Fruit fly (Drosophila melanogaster) whole organism, embryonic: ENCODE results near the gene Uck.

ENCODE experiments used
- Antp ChIP-seq: fragments of 200-800 bp; sonication (Bioruptor generic); optimal IDR thresholded peaks from 3 replicates; lab custom pipeline; 2016; ENCODE audit warnings: missing biosample characterization, missing genetic modification characterization
- Awh ChIP-seq: fragments of 200-800 bp; sonication (Bioruptor generic); IDR thresholded peaks from 2 replicates; pipeline ENCODE4, ENCODE4 v1.3.6; 2022; ENCODE audit warnings: missing biosample characterization, missing genetic modification characterization
- B-H1 ChIP-seq: fragments of 200-800 bp; sonication (Bioruptor generic); IDR thresholded peaks from 3 replicates; pipeline ENCODE4 v1.3.6; 2022; ENCODE audit warnings: missing biosample characterization, missing genetic modification characterization
- CG10366 ChIP-seq: fragments of 200-800 bp; sonication (Bioruptor generic); IDR thresholded peaks from 2 replicates; pipeline ENCODE4 v1.3.6; 2022; ENCODE audit warnings: missing biosample characterization, missing genetic modification characterization
- CG10654 ChIP-seq: fragments of 200-800 bp; sonication (Bioruptor generic); optimal IDR thresholded peaks from 2 replicates; lab custom pipeline; 2016; ENCODE audit warnings: missing biosample characterization, missing genetic modification characterization
- CG10979 ChIP-seq: fragments of 200-800 bp; sonication (Bioruptor generic); optimal IDR thresholded peaks from 2 replicates; lab custom pipeline; 2018; ENCODE audit warnings: missing biosample characterization, mild to moderate bottlenecking, missing genetic modification characterization, moderate library complexity
- CG12071 ChIP-seq: fragments of 200-800 bp; sonication (Bioruptor generic); optimal IDR thresholded peaks from 3 replicates; lab custom pipeline; 2018; ENCODE audit warnings: missing biosample characterization, mild to moderate bottlenecking, missing genetic modification characterization
- CG12744 ChIP-seq: fragments of 200-800 bp; sonication (Bioruptor generic); optimal IDR thresholded peaks from 2 replicates; lab custom pipeline; 2016; ENCODE audit warnings: missing biosample characterization, missing genetic modification characterization
- CG17186 ChIP-seq: fragments of 200-800 bp; sonication (Bioruptor generic); optimal IDR thresholded peaks from 3 replicates; lab custom pipeline; 2017; ENCODE audit warnings: missing biosample characterization, missing genetic modification reagents, missing genetic modification characterization
- CG17612 ChIP-seq: fragments of 200-800 bp; sonication (Bioruptor generic); IDR thresholded peaks from 2 replicates; pipeline ENCODE4 v1.3.6; 2022; ENCODE audit warnings: missing biosample characterization, missing genetic modification characterization
- CG18764 ChIP-seq: fragments of 200-800 bp; sonication (Bioruptor generic); optimal IDR thresholded peaks from 3 replicates; lab custom pipeline; 2016; ENCODE audit warnings: missing biosample characterization, missing genetic modification characterization
- CG31224 ChIP-seq: fragments of 200-800 bp; sonication (Bioruptor generic); IDR thresholded peaks from 2 replicates; pipeline ENCODE4 v1.3.6; 2022; ENCODE audit warnings: missing biosample characterization, missing genetic modification characterization
- CG31441 ChIP-seq: fragments of 200-800 bp; sonication (Bioruptor generic); IDR thresholded peaks from 2 replicates; pipeline ENCODE4 v1.3.6; 2022; ENCODE audit warnings: missing biosample characterization, missing genetic modification characterization
- CG3838 ChIP-seq: fragments of 200-800 bp; sonication (Bioruptor generic); optimal IDR thresholded peaks from 3 replicates; lab custom pipeline; 2016; ENCODE audit warnings: missing biosample characterization, missing genetic modification characterization
- CG4360 ChIP-seq: fragments of 200-800 bp; sonication (Bioruptor generic); IDR thresholded peaks from 2 replicates; pipeline ENCODE4 v1.3.6; 2022; ENCODE audit warnings: missing biosample characterization, missing genetic modification characterization
- CG5180 ChIP-seq: fragments of 200-800 bp; sonication (Bioruptor generic); optimal IDR thresholded peaks from 3 replicates; lab custom pipeline; 2017; ENCODE audit warnings: missing biosample characterization, missing genetic modification characterization, mild to moderate bottlenecking, moderate library complexity, missing genetic modification reagents
- CG8765 ChIP-seq: fragments of 200-800 bp; sonication (Bioruptor generic); IDR thresholded peaks from 2 replicates; pipeline ENCODE4 v1.3.6; 2022; ENCODE audit warnings: missing biosample characterization, missing genetic modification characterization
- CG9797 ChIP-seq: fragments of 200-800 bp; sonication (Bioruptor generic); optimal IDR thresholded peaks from 3 replicates; lab custom pipeline; 2018; ENCODE audit warnings: missing biosample characterization, mild to moderate bottlenecking, missing genetic modification characterization
- CkIIα-i1 ChIP-seq: fragments of 200-800 bp; sonication (Bioruptor generic); IDR thresholded peaks from 2 replicates; pipeline ENCODE4 v1.3.6; 2022; ENCODE audit warnings: missing biosample characterization, missing genetic modification characterization
- D ChIP-seq, 2 experiments: fragments of 200-800 bp in 1 of 2; fragments of >200 bp in 1 of 2; sonication (Bioruptor generic) in 1 of 2; optimal IDR thresholded peaks; 2 replicates in 1 of 2; 3 replicates in 1 of 2; lab custom pipeline; 2017; ENCODE audit warnings: mild to moderate bottlenecking in 1 of 2, missing biosample characterization in 1 of 2, missing genetic modification characterization in 1 of 2, missing genetic modification reagents in 1 of 2
- Dbx ChIP-seq: fragments of 200-800 bp; sonication (Bioruptor generic); IDR thresholded peaks from 3 replicates; pipeline ENCODE4 v1.3.6; 2022; ENCODE audit warnings: missing biosample characterization, missing genetic modification characterization
- Dfd ChIP-seq, 2 experiments: fragments of >200 bp; optimal IDR thresholded peaks; 2 replicates each; lab custom pipeline; 2017; ENCODE audit warnings: missing biosample characterization in 2 of 2, missing genetic modification characterization in 2 of 2
- Dll ChIP-seq: fragments of 200-800 bp; sonication (Bioruptor generic); IDR thresholded peaks from 4 replicates; pipeline ENCODE4 v1.3.6; 2022; ENCODE audit warnings: missing biosample characterization, missing genetic modification characterization; ENCODE audit not compliant: partially characterized antibody
- E2f1 ChIP-seq: fragments of 200-800 bp; sonication (Bioruptor generic); IDR thresholded peaks from 2 replicates; pipeline ENCODE4 v1.3.6; 2022; ENCODE audit warnings: missing biosample characterization, missing genetic modification characterization
- Hr78 ChIP-seq, 2 experiments: fragments of 200-800 bp in 1 of 2; fragments of >200 bp in 1 of 2; sonication (Bioruptor generic) in 1 of 2; optimal IDR thresholded peaks; 2 replicates each; lab custom pipeline; 2017 to 2019; ENCODE audit warnings: missing biosample characterization in 2 of 2, missing genetic modification characterization in 2 of 2, mild to moderate bottlenecking in 1 of 2, moderate library complexity in 1 of 2
- Lpt ChIP-seq: fragments of >200 bp; optimal IDR thresholded peaks from 2 replicates; lab custom pipeline; 2018; ENCODE audit warnings: missing biosample characterization, missing genetic modification characterization
- Max ChIP-seq: fragments of 200-800 bp; sonication (Bioruptor generic); optimal IDR thresholded peaks from 2 replicates; lab custom pipeline; 2016; ENCODE audit warnings: missing biosample characterization, mild to moderate bottlenecking, missing genetic modification characterization
- Mes4 ChIP-seq: fragments of 200-800 bp; sonication (Bioruptor generic); optimal IDR thresholded peaks from 2 replicates; lab custom pipeline; 2016; ENCODE audit warnings: missing biosample characterization, missing genetic modification characterization
- NK7.1 ChIP-seq: fragments of 200-800 bp; sonication (Bioruptor generic); optimal IDR thresholded peaks from 3 replicates; lab custom pipeline; 2016; ENCODE audit warnings: missing biosample characterization, missing genetic modification characterization
- Poxn ChIP-seq: fragments of 200-800 bp; sonication (Bioruptor generic); IDR thresholded peaks from 2 replicates; pipeline ENCODE4 v1.3.6; 2022; ENCODE audit warnings: missing biosample characterization, missing genetic modification characterization
- Rfx ChIP-seq: fragments of 200-800 bp; sonication (Bioruptor generic); IDR thresholded peaks from 2 replicates; pipeline ENCODE4 v1.3.6; 2022; ENCODE audit warnings: missing biosample characterization, missing genetic modification characterization
- Rx ChIP-seq: fragments of 200-800 bp; sonication (Bioruptor generic); IDR thresholded peaks from 2 replicates; pipeline ENCODE4 v1.3.6; 2022; ENCODE audit warnings: missing biosample characterization, missing genetic modification characterization
- ase ChIP-seq: fragments of 200-800 bp; sonication (Bioruptor generic); IDR thresholded peaks from 3 replicates; pipeline ENCODE4 v1.3.6; 2022; ENCODE audit warnings: missing biosample characterization, missing genetic modification characterization
- bcd ChIP-seq: fragments of 200-800 bp; sonication (Bioruptor generic); optimal IDR thresholded peaks from 2 replicates; lab custom pipeline; 2017; ENCODE audit warnings: missing biosample characterization, mild to moderate bottlenecking, missing genetic modification characterization
- bowl ChIP-seq: fragments of 200-800 bp; sonication (Bioruptor generic); IDR thresholded peaks from 2 replicates; pipeline ENCODE4 v1.3.6; 2022; ENCODE audit warnings: missing biosample characterization, missing genetic modification characterization
- cad ChIP-seq: fragments of >200 bp; optimal IDR thresholded peaks from 2 replicates; lab custom pipeline; 2017; ENCODE audit warnings: missing biosample characterization, missing genetic modification characterization
- cato ChIP-seq: fragments of 200-800 bp; sonication (Bioruptor generic); optimal IDR thresholded peaks from 2 replicates; lab custom pipeline; 2016; ENCODE audit warnings: missing biosample characterization, missing genetic modification characterization, borderline replicate concordance
- disco-r ChIP-seq: fragments of 200-800 bp; sonication (Bioruptor generic); optimal IDR thresholded peaks from 2 replicates; lab custom pipeline; 2016; ENCODE audit warnings: missing biosample characterization, missing genetic modification characterization
- exex ChIP-seq: fragments of 200-800 bp; sonication (Bioruptor generic); optimal IDR thresholded peaks from 4 replicates; lab custom pipeline; 2018; ENCODE audit warnings: missing biosample characterization, mild to moderate bottlenecking, missing genetic modification characterization, moderate library complexity
- eyg ChIP-seq: fragments of 200-800 bp; sonication (Bioruptor generic); optimal IDR thresholded peaks from 3 replicates; lab custom pipeline; 2016; ENCODE audit warnings: missing biosample characterization, missing genetic modification characterization
- hth ChIP-seq: fragments of >200 bp; optimal IDR thresholded peaks from 2 replicates; lab custom pipeline; 2017; ENCODE audit warnings: inconsistent platforms
- pho ChIP-seq: fragments of 200-800 bp; sonication (Bioruptor generic); optimal IDR thresholded peaks from 2 replicates; lab custom pipeline; 2016; ENCODE audit warnings: missing biosample characterization, missing genetic modification characterization
- psq ChIP-seq: fragments of 200-800 bp; sonication (Bioruptor generic); optimal IDR thresholded peaks from 2 replicates; lab custom pipeline; 2017; ENCODE audit warnings: missing biosample characterization, missing genetic modification characterization
- run ChIP-seq: fragments of 200-800 bp; sonication (Bioruptor generic); optimal IDR thresholded peaks from 3 replicates; lab custom pipeline; 2018; ENCODE audit warnings: missing biosample characterization, mild to moderate bottlenecking, missing genetic modification characterization
- sens-2 ChIP-seq: fragments of 200-800 bp; sonication (Bioruptor generic); IDR thresholded peaks from 2 replicates; pipeline ENCODE4 v1.3.6; 2022; ENCODE audit warnings: missing biosample characterization, missing genetic modification characterization
- sug ChIP-seq: fragments of 200-800 bp; optimal IDR thresholded peaks from 2 replicates; lab custom pipeline; 2019; ENCODE audit warnings: missing biosample characterization, mild to moderate bottlenecking, missing genetic modification characterization, moderate library complexity
- tap ChIP-seq: fragments of 200-800 bp; optimal IDR thresholded peaks from 3 replicates; lab custom pipeline; 2019; ENCODE audit warnings: missing biosample characterization, mild to moderate bottlenecking, missing genetic modification characterization, moderate library complexity
- tin ChIP-seq: fragments of 200-800 bp; sonication (Bioruptor generic); optimal IDR thresholded peaks from 3 replicates; lab custom pipeline; 2016; ENCODE audit warnings: missing biosample characterization, missing genetic modification characterization
- twi ChIP-seq: fragments of 200-800 bp; optimal IDR thresholded peaks from 2 replicates; lab custom pipeline; 2019; ENCODE audit warnings: missing biosample characterization, mild to moderate bottlenecking, missing genetic modification characterization, moderate library complexity
- zfh1 ChIP-seq: fragments of 200-800 bp; sonication (Bioruptor generic); IDR thresholded peaks from 3 replicates; pipeline ENCODE4 v1.3.6; 2022; ENCODE audit warnings: missing biosample characterization, missing genetic modification characterization

Uck gene

DNA sequence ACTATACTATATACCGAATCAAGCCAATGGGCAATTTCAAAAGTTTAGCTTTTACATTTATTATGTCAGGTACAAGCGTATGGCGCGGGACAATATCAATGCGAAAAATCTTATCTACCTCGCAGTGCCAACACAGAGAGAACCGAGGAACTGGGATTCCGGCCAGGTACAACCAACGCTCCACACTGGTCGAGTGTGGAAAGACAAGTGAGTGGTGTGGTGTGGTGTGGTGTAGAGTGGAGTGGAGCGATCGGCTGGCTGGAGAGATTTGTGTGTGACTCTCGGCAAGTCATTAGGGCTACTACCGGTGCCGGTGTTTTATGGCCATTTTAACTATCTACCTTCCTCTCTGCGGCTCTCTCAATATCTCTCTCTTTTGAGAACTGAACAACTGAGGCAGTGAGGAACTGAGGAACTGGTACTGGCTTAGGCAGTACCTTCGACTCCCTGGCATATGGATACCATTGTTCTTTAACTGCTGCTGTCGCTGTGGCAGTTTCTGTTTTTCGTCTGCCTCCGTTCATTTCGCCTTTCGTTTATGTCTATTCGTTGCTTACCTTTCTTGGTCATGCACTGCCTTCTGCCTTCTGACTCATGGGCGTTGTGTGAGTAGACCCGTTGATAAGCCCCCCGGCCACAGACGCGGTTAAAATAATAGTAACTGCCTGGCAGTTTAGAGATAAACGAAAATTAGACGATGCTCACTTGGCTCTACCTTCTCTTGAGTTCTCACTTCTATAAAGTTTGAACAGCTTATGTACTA, 30.5 kb upstream of the Uck start (continued):
- TF ChIP-seq Hr78 (GFP tag; optimal IDR thresholded peaks at IDR 0.05; lab: Kevin White, UChicago) (peak in 1 of 2 experiments; percentile 73), zfh1 (GFP tag; lab: Robert Waterston, UW) (peak; percentile 95), sens-2 (GFP tag; lab: Robert Waterston, UW) (peak; percentile 76), run (tag; lab: Kevin White, UChicago) (peak; percentile 73), E2f1 (GFP tag; lab: Robert Waterston, UW) (peak; percentile 85), CG17612 (GFP tag; lab: Robert Waterston, UW) (peak; percentile 48; the same call in 1 of the 2 replicates), Dbx (GFP tag; lab: Robert Waterston, UW) (peak; percentile 87), CG31224 (peak; percentile 81), CG3838 (GFP tag; lab: Kevin White, UChicago) (peak; percentile 72), twi (tag; lab: Kevin White, UChicago) (peak; percentile 74), Dfd (GFP tag; optimal IDR thresholded peaks at IDR 0.05; lab: Kevin White, UChicago) (no peak), CG18764 (GFP tag; lab: Kevin White, UChicago) (peak; percentile 82), B-H1 (GFP tag; lab: Robert Waterston, UW) (peak; percentile 79), CG10979 (peak; percentile 91), eyg (GFP tag; lab: Kevin White, UChicago) (peak; percentile 69), Lpt (GFP tag; lab: Kevin White, UChicago) (no peak), sug (peak; percentile 67), CG9797 (GFP tag; lab: Kevin White, UChicago) (no peak), hth (no peak), NK7.1 (peak; percentile 81), tap (tag; lab: Kevin White, UChicago) (peak; percentile 89), Dll (peak; percentile 29; the same call in 1 of the 4 replicates), CG12071 (peak; percentile 88), Rx (GFP tag; lab: Robert Waterston, UW) (peak; percentile 84), CkIIα-i1 (GFP tag; lab: Robert Waterston, UW) (no peak), CG8765 (GFP tag; lab: Robert Waterston, UW) (peak; percentile 86), Awh (GFP tag; lab: Robert Waterston, UW) (peak; percentile 81), CG4360 (GFP tag; lab: Robert Waterston, UW) (no peak), bowl (GFP tag; lab: Robert Waterston, UW) (peak; percentile 70; the same call in 1 of the 2 replicates), tin (GFP tag; lab: Kevin White, UChicago) (peak; percentile 89), Poxn (GFP tag; lab: Robert Waterston, UW) (peak; percentile 74; the same call in 1 of the 2 replicates), CG12744 (GFP tag; lab: Kevin White, UChicago) (peak; percentile 72), CG10654 (peak; percentile 81), Antp (peak; percentile 91), Mes4 (peak; percentile 75), ase (GFP tag; lab: Robert Waterston, UW) (peak; percentile 77; the same call in 2 of the 3 replicates), CG10366 (GFP tag; lab: Robert Waterston, UW) (peak; percentile 86), CG31441 (GFP tag; lab: Robert Waterston, UW) (peak; percentile 91), CG5180 (GFP tag; lab: Kevin White, UChicago) (peak; percentile 73), pho (peak; percentile 89), Rfx (GFP tag; lab: Robert Waterston, UW) (peak; percentile 93), cad (GFP tag; lab: Kevin White, UChicago) (peak; percentile 91), Max (GFP tag; lab: Kevin White, UChicago) (peak; percentile 86), exex (tag; lab: Kevin White, UChicago) (peak; percentile 94), CG17186 (GFP tag; lab: Kevin White, UChicago) (peak; percentile 58), cato (GFP tag; lab: Kevin White, UChicago) (peak; percentile 68), D (optimal IDR thresholded peaks at IDR 0.05; lab: Kevin White, UChicago) (peak; percentile 83), D (GFP tag; optimal IDR thresholded peaks at IDR 0.05; lab: Kevin White, UChicago) (peak; percentile 87), psq (GFP tag; lab: Kevin White, UChicago) (peak; percentile 74), disco-r (GFP tag; lab: Kevin White, UChicago) (peak; percentile 81), bcd (peak; percentile 91)
